Worm (Caenorhabditis elegans) whole organism, L3 larva: Measurements from ENCODE around the gene M163.9.

Source experiments
- R02D3.7 ChIP-seq: fragments of 150-350 bp; optimal IDR thresholded peaks from 2 replicates; lab custom pipeline; 2014; ENCODE audit warnings: missing biosample characterization, missing genetic modification characterization
- ZK546.5 ChIP-seq: sonication (generic microtip); optimal IDR thresholded peaks from 2 replicates; lab custom pipeline; 2017; ENCODE audit warnings: missing biosample characterization, missing genetic modification characterization
- ama-1 ChIP-seq: fragments of 150-350 bp; optimal IDR thresholded peaks from 2 replicates; lab custom pipeline; 2018
- ceh-16 ChIP-seq: sonication (generic microtip); optimal IDR thresholded peaks from 2 replicates; lab custom pipeline; 2017; ENCODE audit warnings: missing biosample characterization, missing genetic modification characterization
- ceh-82 ChIP-seq: fragments of 150-350 bp; optimal IDR thresholded peaks from 2 replicates; lab custom pipeline; 2014; ENCODE audit warnings: missing biosample characterization, missing genetic modification characterization
- ceh-9 ChIP-seq: sonication (generic microtip); optimal IDR thresholded peaks from 2 replicates; lab custom pipeline; 2018; ENCODE audit warnings: missing biosample characterization, missing genetic modification characterization
- daf-12 ChIP-seq: fragments of 150-350 bp; optimal IDR thresholded peaks from 2 replicates; lab custom pipeline; 2014; ENCODE audit warnings: missing biosample characterization, missing genetic modification reagents, missing genetic modification characterization
- egl-27 ChIP-seq: sonication (generic microtip); optimal IDR thresholded peaks from 4 replicates; lab custom pipeline; 2017; ENCODE audit warnings: missing biosample characterization, missing genetic modification reagents, missing genetic modification characterization
- egl-5 ChIP-seq: fragments of 150-350 bp; optimal IDR thresholded peaks from 2 replicates; lab custom pipeline; 2017; ENCODE audit warnings: missing biosample characterization, missing genetic modification reagents, missing genetic modification characterization, inconsistent platforms
- elt-1 ChIP-seq: fragments of 150-350 bp; optimal IDR thresholded peaks from 2 replicates; lab custom pipeline; 2014; ENCODE audit warnings: missing biosample characterization, missing genetic modification characterization
- elt-2 ChIP-seq: sonication (generic microtip); optimal IDR thresholded peaks from 2 replicates; lab custom pipeline; 2016; ENCODE audit warnings: missing genetic modification reagents, mild to moderate bottlenecking, missing genetic modification characterization, missing compliant biosample characterization
- elt-3 ChIP-seq, 3 experiments: fragments of 150-350 bp in 1 of 3; sonication (generic microtip) in 2 of 3; optimal IDR thresholded peaks; 2 replicates in 2 of 3; 4 replicates in 1 of 3; lab custom pipeline; 2014 to 2017; ENCODE audit warnings: missing biosample characterization in 3 of 3, missing genetic modification characterization in 3 of 3
- eor-1 ChIP-seq, 2 experiments: fragments of 150-350 bp; optimal IDR thresholded peaks; 2 replicates each; lab custom pipeline; 2014 to 2018; ENCODE audit warnings: missing biosample characterization in 2 of 2, missing genetic modification characterization in 2 of 2
- fkh-10 ChIP-seq: sonication (generic microtip); optimal IDR thresholded peaks from 2 replicates; lab custom pipeline; 2017; ENCODE audit warnings: missing biosample characterization, missing genetic modification reagents, missing genetic modification characterization
- fkh-2 ChIP-seq: fragments of 150-350 bp; optimal IDR thresholded peaks from 2 replicates; lab custom pipeline; 2014; ENCODE audit warnings: missing biosample characterization, missing genetic modification reagents, missing genetic modification characterization
- hmg-11 ChIP-seq: sonication (generic microtip); optimal IDR thresholded peaks from 2 replicates; lab custom pipeline; 2016; ENCODE audit warnings: missing genetic modification characterization, missing compliant biosample characterization
- jun-1 ChIP-seq: fragments of 150-350 bp; optimal IDR thresholded peaks from 2 replicates; lab custom pipeline; 2014; ENCODE audit warnings: missing biosample characterization, missing genetic modification reagents, missing genetic modification characterization
- lin-15B ChIP-seq: fragments of 150-350 bp; optimal IDR thresholded peaks from 2 replicates; lab custom pipeline; 2014; ENCODE audit warnings: missing biosample characterization, missing genetic modification characterization
- lsy-12 ChIP-seq: sonication (generic microtip); optimal IDR thresholded peaks from 2 replicates; lab custom pipeline; 2016; ENCODE audit warnings: mild to moderate bottlenecking, missing genetic modification characterization, missing compliant biosample characterization
- mdl-1 ChIP-seq: fragments of 150-350 bp; optimal IDR thresholded peaks from 2 replicates; lab custom pipeline; 2014; ENCODE audit warnings: missing biosample characterization, missing genetic modification characterization
- mml-1 ChIP-seq: fragments of 150-350 bp; sonication (generic microtip); optimal IDR thresholded peaks from 3 replicates; lab custom pipeline; 2014; ENCODE audit warnings: missing biosample characterization, missing genetic modification characterization
- nhr-11 ChIP-seq: fragments of 150-350 bp; optimal IDR thresholded peaks from 2 replicates; lab custom pipeline; 2014; ENCODE audit warnings: missing biosample characterization, missing genetic modification characterization
- nhr-23 ChIP-seq: fragments of 150-350 bp; optimal IDR thresholded peaks from 2 replicates; lab custom pipeline; 2014; ENCODE audit warnings: missing biosample characterization, missing genetic modification reagents, missing genetic modification characterization
- nhr-237 ChIP-seq: fragments of 150-350 bp; optimal IDR thresholded peaks from 2 replicates; lab custom pipeline; 2014; ENCODE audit warnings: missing biosample characterization, missing genetic modification characterization
- nhr-25 ChIP-seq: sonication (generic microtip); optimal IDR thresholded peaks from 2 replicates; lab custom pipeline; 2017; ENCODE audit warnings: missing biosample characterization, missing genetic modification characterization
- nhr-67 ChIP-seq: fragments of 150-350 bp; optimal IDR thresholded peaks from 2 replicates; lab custom pipeline; 2014; ENCODE audit warnings: missing biosample characterization, missing genetic modification characterization
- nhr-76 ChIP-seq: fragments of 150-350 bp; sonication (generic microtip); optimal IDR thresholded peaks from 5 replicates; lab custom pipeline; 2014; ENCODE audit warnings: missing biosample characterization, missing genetic modification characterization
- pha-4 ChIP-seq: fragments of 150-350 bp; optimal IDR thresholded peaks from 2 replicates; lab custom pipeline; 2014; ENCODE audit warnings: missing biosample characterization, missing genetic modification reagents, missing genetic modification characterization
- sea-2 ChIP-seq: fragments of 150-350 bp; sonication (generic microtip); optimal IDR thresholded peaks from 4 replicates; lab custom pipeline; 2014; ENCODE audit warnings: missing biosample characterization, missing genetic modification reagents, missing genetic modification characterization
- skn-1 ChIP-seq: fragments of 150-350 bp; optimal IDR thresholded peaks from 2 replicates; lab custom pipeline; 2014; ENCODE audit warnings: missing biosample characterization, missing genetic modification characterization
- unc-39 ChIP-seq: sonication (generic microtip); optimal IDR thresholded peaks from 4 replicates; lab custom pipeline; 2017; ENCODE audit warnings: missing biosample characterization, missing genetic modification characterization
- unc-62 ChIP-seq: fragments of 150-350 bp; sonication (generic microtip); optimal IDR thresholded peaks from 4 replicates; lab custom pipeline; 2014; ENCODE audit warnings: missing biosample characterization, missing genetic modification reagents, missing genetic modification characterization
- ztf-11 ChIP-seq: fragments of 150-350 bp; optimal IDR thresholded peaks from 2 replicates; lab custom pipeline; 2014; ENCODE audit warnings: missing biosample characterization, missing genetic modification characterization
- ztf-4 ChIP-seq: fragments of 150-350 bp; optimal IDR thresholded peaks from 2 replicates; lab custom pipeline; 2014; ENCODE audit warnings: missing biosample characterization, missing genetic modification characterization

The M163.9 gene

ce11 chrX:14460412-14460811, 9.0 kb upstream of the M163.9 start, which contains the start of gene Y66C5A.2:
Gene Y66C5A.2, plus strand, starts transcription at chrX:14460712.
- no peak for TF ChIP-seq elt-3 (tag; optimal IDR thresholded peaks at IDR 0.05; lab: Kevin White, UChicago)
- no peak for TF ChIP-seq ceh-16
- no peak for TF ChIP-seq fkh-10 (GFP tag; lab: Kevin White, UChicago)
- no peak for TF ChIP-seq fkh-2 (tag; lab: Kevin White, UChicago)
- TF ChIP-seq pha-4 (tag; lab: Kevin White, UChicago) = no peak

ce11 chrX:14464513-14464912, 4.9 kb upstream of the M163.9 start, which contains the start of gene M163.7:
Gene M163.7, plus strand, starts transcription at chrX:14464813.
- TF ChIP-seq hmg-11 = no peak
- TF ChIP-seq jun-1 = no peak
- TF ChIP-seq ZK546.5 = no peak
- no peak for TF ChIP-seq ceh-82 (tag; lab: Kevin White, UChicago)
- no peak for TF ChIP-seq nhr-67 (tag; lab: Kevin White, UChicago)
- TF ChIP-seq elt-3 (tag; optimal IDR thresholded peaks at IDR 0.05; lab: Kevin White, UChicago) = no peak
- TF ChIP-seq elt-1 = no peak
- no peak for TF ChIP-seq unc-39 (tag; lab: Kevin White, UChicago)
- no peak for TF ChIP-seq ceh-9 (tag; lab: Kevin White, UChicago)
- TF ChIP-seq elt-2 (tag; lab: Kevin White, UChicago) = no peak
- TF ChIP-seq ztf-4 (tag; lab: Kevin White, UChicago) = no peak
- TF ChIP-seq R02D3.7 (tag; lab: Kevin White, UChicago) = no peak
- no peak for TF ChIP-seq nhr-76 (tag; lab: Kevin White, UChicago)

- no peak for TF ChIP-seq elt-1
- TF ChIP-seq nhr-76 (tag; lab: Kevin White, UChicago) = no peak
- no peak for TF ChIP-seq nhr-23 (tag; lab: Kevin White, UChicago)
- no peak for TF ChIP-seq sea-2 (GFP tag; lab: Kevin White, UChicago)
- TF ChIP-seq ceh-9 (tag; lab: Kevin White, UChicago) = no peak
- no peak for TF ChIP-seq ceh-82 (tag; lab: Kevin White, UChicago)
Observed at ce11 chrX:14465593-14465992, 3.8 kb upstream of the M163.9 start, which contains the start of gene M163.22. Gene M163.22, plus strand, starts transcription at chrX:14465893.

ce11 chrX:14466532-14466931, 2.9 kb upstream of the M163.9 start, which contains the start of gene M163.21:
Gene M163.21, plus strand, starts transcription at chrX:14466832.
- TF ChIP-seq ama-1 (lab: Kevin White, UChicago) (no peak), ZK546.5 (no peak), egl-5 (tag; lab: Kevin White, UChicago) (no peak), ztf-11 (no peak), lsy-12 (no peak), egl-27 (tag; lab: Kevin White, UChicago) (no peak), unc-62 (GFP tag; lab: Kevin White, UChicago) (no peak), lin-15B (tag; lab: Kevin White, UChicago) (no peak), sea-2 (GFP tag; lab: Kevin White, UChicago) (no peak), ztf-4 (tag; lab: Kevin White, UChicago) (no peak), nhr-25 (tag; lab: Kevin White, UChicago) (no peak), nhr-23 (tag; lab: Kevin White, UChicago) (no peak), daf-12 (tag; lab: Kevin White, UChicago) (no peak), nhr-76 (tag; lab: Kevin White, UChicago) (no peak), R02D3.7 (tag; lab: Kevin White, UChicago) (no peak), elt-1 (no peak), ceh-9 (tag; lab: Kevin White, UChicago) (no peak), nhr-11 (no peak)

ce11 chrX:14470687-14471086, 1.3 kb downstream of the M163.9 start, which contains the start of gene M163.10:
Gene M163.10, plus strand, starts transcription at chrX:14470987.
- TF ChIP-seq eor-1 (tag; optimal IDR thresholded peaks at IDR 0.05; lab: Kevin White, UChicago) = no peak
- TF ChIP-seq nhr-237 (tag; lab: Kevin White, UChicago) = no peak
- TF ChIP-seq fkh-2 (tag; lab: Kevin White, UChicago) = no peak
- TF ChIP-seq mdl-1 (tag; lab: Kevin White, UChicago) = no peak
- TF ChIP-seq ceh-9 (tag; lab: Kevin White, UChicago) = no peak
- no peak for TF ChIP-seq mml-1 (tag; lab: Kevin White, UChicago)
- no peak for TF ChIP-seq skn-1 (tag; lab: Kevin White, UChicago)
- no peak for TF ChIP-seq hmg-11
- TF ChIP-seq R02D3.7 (tag; lab: Kevin White, UChicago) = no peak
- TF ChIP-seq sea-2 (GFP tag; lab: Kevin White, UChicago) = no peak
